Worm (Caenorhabditis elegans) whole organism, mixed stage, embryonic: ENCODE results near the gene srh-290.

Experiments used
- M03D4.4 ChIP-seq: sonication (generic microtip); optimal IDR thresholded peaks from 2 replicates; lab custom pipeline; 2017; ENCODE audit warnings: mild to moderate bottlenecking, missing genetic modification characterization, missing compliant biosample characterization
- bed-3 ChIP-seq: fragments of 200-800 bp; sonication (Bioruptor generic); optimal IDR thresholded peaks from 3 replicates; lab custom pipeline; 2018; ENCODE audit warnings: mild to moderate bottlenecking, missing genetic modification characterization, moderate library complexity, missing compliant biosample characterization
- blmp-1 ChIP-seq: fragments of 150-350 bp; optimal IDR thresholded peaks from 2 replicates; lab custom pipeline; 2014; ENCODE audit warnings: missing biosample characterization, missing genetic modification characterization
- ceh-39 ChIP-seq: fragments of 150-350 bp; optimal IDR thresholded peaks from 2 replicates; lab custom pipeline; 2014; ENCODE audit warnings: missing biosample characterization, missing genetic modification characterization
- ceh-43 ChIP-seq: fragments of 200-800 bp; sonication (Bioruptor generic); optimal IDR thresholded peaks from 2 replicates; lab custom pipeline; 2018; ENCODE audit warnings: mild to moderate bottlenecking, missing genetic modification characterization, moderate library complexity, missing compliant biosample characterization
- ceh-83 ChIP-seq: fragments of 200-800 bp; sonication (Bioruptor generic); optimal IDR thresholded peaks from 2 replicates; lab custom pipeline; 2018; ENCODE audit warnings: mild to moderate bottlenecking, missing genetic modification characterization, missing compliant biosample characterization
- ces-1 ChIP-seq: fragments of 150-350 bp; optimal IDR thresholded peaks from 2 replicates; lab custom pipeline; 2014; ENCODE audit warnings: missing biosample characterization, missing genetic modification reagents, missing genetic modification characterization
- cnd-1 ChIP-seq: fragments of 200-800 bp; sonication (Bioruptor generic); optimal IDR thresholded peaks from 2 replicates; lab custom pipeline; 2018; ENCODE audit warnings: mild to moderate bottlenecking, missing genetic modification characterization, missing compliant biosample characterization
- drap-1 ChIP-seq: fragments of 200-800 bp; sonication (Bioruptor generic); optimal IDR thresholded peaks from 3 replicates; lab custom pipeline; 2018; ENCODE audit warnings: mild to moderate bottlenecking, missing genetic modification characterization, missing compliant biosample characterization
- elt-1 ChIP-seq: sonication (generic microtip); optimal IDR thresholded peaks from 2 replicates; lab custom pipeline; 2017; ENCODE audit warnings: missing genetic modification characterization, mild to moderate bottlenecking, missing compliant biosample characterization, antibody characterized with exemption, moderate library complexity, borderline replicate concordance; ENCODE audit not compliant: insufficient read depth
- elt-3 ChIP-seq: fragments of 150-350 bp; optimal IDR thresholded peaks from 2 replicates; lab custom pipeline; 2014; ENCODE audit warnings: missing biosample characterization, missing genetic modification characterization
- hlh-1 ChIP-seq: fragments of 150-350 bp; optimal IDR thresholded peaks from 2 replicates; lab custom pipeline; 2014; ENCODE audit warnings: missing biosample characterization, missing genetic modification reagents, missing genetic modification characterization
- lin-32 ChIP-seq: fragments of 200-800 bp; sonication (Bioruptor generic); optimal IDR thresholded peaks from 2 replicates; lab custom pipeline; 2018; ENCODE audit warnings: mild to moderate bottlenecking, missing genetic modification characterization, missing compliant biosample characterization
- lsy-2 ChIP-seq: fragments of 150-350 bp; optimal IDR thresholded peaks from 2 replicates; lab custom pipeline; 2014; ENCODE audit warnings: missing biosample characterization, missing genetic modification characterization
- mab-5 ChIP-seq: fragments of 150-350 bp; optimal IDR thresholded peaks from 2 replicates; lab custom pipeline; 2014; ENCODE audit warnings: missing biosample characterization, missing genetic modification characterization
- mep-1 ChIP-seq: fragments of 150-350 bp; optimal IDR thresholded peaks from 2 replicates; lab custom pipeline; 2017; ENCODE audit warnings: missing biosample characterization, missing genetic modification reagents, missing genetic modification characterization, inconsistent platforms
- mls-2 ChIP-seq: sonication (generic microtip); optimal IDR thresholded peaks from 2 replicates; lab custom pipeline; 2016; ENCODE audit warnings: mild to moderate bottlenecking, missing genetic modification characterization, moderate library complexity, missing compliant biosample characterization
- nhr-12 ChIP-seq: fragments of 150-350 bp; optimal IDR thresholded peaks from 2 replicates; lab custom pipeline; 2014; ENCODE audit warnings: missing biosample characterization, missing genetic modification characterization
- nhr-2 ChIP-seq: fragments of 150-350 bp; optimal IDR thresholded peaks from 2 replicates; lab custom pipeline; 2014; ENCODE audit warnings: missing biosample characterization, missing genetic modification characterization
- nhr-237 ChIP-seq: fragments of 150-350 bp; optimal IDR thresholded peaks from 2 replicates; lab custom pipeline; 2014; ENCODE audit warnings: missing biosample characterization, missing genetic modification characterization
- nhr-28 ChIP-seq: fragments of 150-350 bp; optimal IDR thresholded peaks from 2 replicates; lab custom pipeline; 2014; ENCODE audit warnings: missing biosample characterization, missing genetic modification characterization
- nhr-76 ChIP-seq: sonication (generic microtip); optimal IDR thresholded peaks from 2 replicates; lab custom pipeline; 2017; ENCODE audit warnings: missing biosample characterization, missing genetic modification characterization
- sem-2 ChIP-seq: fragments of 200-800 bp; sonication (Bioruptor generic); optimal IDR thresholded peaks from 2 replicates; lab custom pipeline; 2018; ENCODE audit warnings: mild to moderate bottlenecking, missing genetic modification characterization, missing compliant biosample characterization
- snpc-4 ChIP-seq: fragments of 150-350 bp; optimal IDR thresholded peaks from 2 replicates; lab custom pipeline; 2014; ENCODE audit warnings: missing biosample characterization, missing genetic modification characterization
- unc-120 ChIP-seq: sonication (generic microtip); optimal IDR thresholded peaks from 2 replicates; lab custom pipeline; 2017; ENCODE audit warnings: missing genetic modification characterization, missing compliant biosample characterization; ENCODE audit not compliant: poor library complexity, severe bottlenecking
- unc-39 ChIP-seq: fragments of 150-350 bp; optimal IDR thresholded peaks from 2 replicates; lab custom pipeline; 2014; ENCODE audit warnings: missing biosample characterization, missing genetic modification characterization
- unc-62 ChIP-seq: fragments of 150-350 bp; optimal IDR thresholded peaks from 2 replicates; lab custom pipeline; 2014; ENCODE audit warnings: missing biosample characterization, missing genetic modification reagents, missing genetic modification characterization
- ztf-11 ChIP-seq: fragments of 150-350 bp; optimal IDR thresholded peaks from 2 replicates; lab custom pipeline; 2014; ENCODE audit warnings: missing biosample characterization, missing genetic modification characterization

srh-290 gene

ce11 chrV:17765077-17765476, 25.2 kb upstream of the srh-290 start, which contains the start of the genes C47A10.16 and srh-283:
C47A10.16 (minus strand) TSS chrV:17765177.
srh-283 (plus strand) TSS chrV:17765348.
- no peak for TF ChIP-seq mep-1 (tag; lab: Kevin White, UChicago)
- TF ChIP-seq elt-1 (tag; lab: Kevin White, UChicago): no peak
- TF ChIP-seq unc-39 (tag; lab: Kevin White, UChicago): no peak
- no peak for TF ChIP-seq mab-5 (tag; lab: Kevin White, UChicago)

DNA sequence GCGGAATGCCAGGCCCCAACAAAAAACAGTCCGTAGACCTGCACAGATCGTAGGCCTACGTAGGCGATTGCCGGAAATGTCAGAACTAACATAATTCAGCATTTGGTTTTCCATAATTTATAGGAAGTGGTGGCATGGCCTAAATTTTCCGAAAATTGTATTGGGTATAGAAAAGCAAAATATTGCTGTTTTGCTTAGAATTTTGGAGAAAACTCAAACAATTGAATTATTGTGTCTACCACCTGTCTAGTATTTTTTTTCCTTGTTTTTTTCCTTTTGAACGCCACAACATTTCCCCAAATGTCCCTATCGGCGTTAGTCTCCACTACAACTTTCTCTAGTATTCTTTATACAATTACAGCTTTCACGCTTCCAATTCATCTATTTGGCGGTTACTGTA, 23.0 kb upstream of the srh-290 start, which contains the start of gene srh-284:
Gene srh-284, plus strand, starts transcription at position 301 of the 400 bp plus-strand sequence.
- TF ChIP-seq sem-2: no peak
- TF ChIP-seq ceh-83 (GFP tag; lab: Kevin White, UChicago): no peak
- no peak for TF ChIP-seq blmp-1 (tag; lab: Kevin White, UChicago)
- TF ChIP-seq bed-3 (GFP tag; lab: Kevin White, UChicago): no peak
- no peak for TF ChIP-seq ces-1
- TF ChIP-seq mab-5 (tag; lab: Kevin White, UChicago): no peak
- TF ChIP-seq, all 35 proteins: peak for 0

ce11 chrV:17767768-17768167, 22.5 kb upstream of the srh-290 start:
- TF ChIP-seq nhr-237 (tag; lab: Kevin White, UChicago): no peak

DNA sequence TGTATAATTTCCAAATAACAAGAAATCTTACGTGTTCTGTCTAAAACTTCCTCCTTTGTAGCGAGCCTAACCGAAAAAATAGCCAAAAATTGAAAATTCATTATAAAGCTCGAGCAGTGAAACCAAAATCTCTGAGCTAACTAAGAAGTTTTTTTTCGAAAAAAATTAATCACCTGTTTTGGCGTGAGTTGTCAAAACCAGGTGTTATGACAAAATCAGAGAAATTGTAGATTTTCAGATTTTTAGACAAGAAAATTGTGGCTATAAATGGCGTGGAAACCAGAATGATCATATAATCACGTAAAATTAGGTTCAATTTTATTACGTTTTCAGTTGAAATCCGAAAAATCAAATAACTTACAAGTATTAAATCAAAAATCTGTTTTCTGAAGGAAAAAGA, 17.2 kb upstream of the srh-290 start, which contains the start of gene sre-21:
Gene sre-21, minus strand, starts transcription at position 101 of the 400 bp plus-strand sequence.
- TF ChIP-seq ztf-11 (tag; lab: Kevin White, UChicago) (no peak), nhr-76 (tag; lab: Kevin White, UChicago) (no peak), mab-5 (tag; lab: Kevin White, UChicago) (no peak), elt-3 (tag; lab: Kevin White, UChicago) (no peak), drap-1 (GFP tag; lab: Kevin White, UChicago) (no peak), sem-2 (no peak), snpc-4 (tag; lab: Kevin White, UChicago) (no peak), unc-120 (tag; lab: Kevin White, UChicago) (no peak), hlh-1 (tag; lab: Kevin White, UChicago) (no peak), M03D4.4 (tag; lab: Kevin White, UChicago) (no peak), nhr-12 (tag; lab: Kevin White, UChicago) (no peak), mls-2 (tag; lab: Kevin White, UChicago) (no peak), nhr-2 (tag; lab: Kevin White, UChicago) (no peak), blmp-1 (tag; lab: Kevin White, UChicago) (no peak), unc-62 (GFP tag; lab: Kevin White, UChicago) (no peak), cnd-1 (tag; lab: Kevin White, UChicago) (no peak)

DNA sequence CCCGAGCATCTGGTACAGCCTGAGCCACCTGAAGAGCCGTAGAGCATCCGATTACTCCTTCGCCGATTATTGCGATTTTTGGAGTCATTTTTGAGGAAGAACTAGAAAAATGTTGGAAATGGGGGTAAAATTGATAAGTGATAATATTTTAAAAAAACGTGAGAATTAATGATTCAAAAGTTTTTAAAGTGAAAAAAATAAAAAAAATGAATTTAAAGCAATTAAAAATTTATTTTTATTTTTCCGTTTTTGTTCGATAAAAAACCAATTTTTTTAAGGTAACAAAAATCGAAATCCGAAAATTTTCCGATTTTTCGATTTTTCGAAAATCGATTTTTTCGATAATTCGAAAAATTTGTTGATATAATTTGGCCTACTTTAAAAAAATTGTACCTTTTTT, 13.2 kb upstream of the srh-290 start, which contains the start of gene ddo-1:
Gene ddo-1, minus strand, starts transcription at position 101 of the 400 bp plus-strand sequence.
- TF ChIP-seq bed-3 (GFP tag; lab: Kevin White, UChicago) (no peak), lsy-2 (no peak), mep-1 (tag; lab: Kevin White, UChicago) (no peak), cnd-1 (tag; lab: Kevin White, UChicago) (no peak), nhr-28 (tag; lab: Kevin White, UChicago) (no peak), unc-39 (tag; lab: Kevin White, UChicago) (no peak), blmp-1 (tag; lab: Kevin White, UChicago) (no peak), lin-32 (no peak), nhr-2 (tag; lab: Kevin White, UChicago) (no peak), drap-1 (GFP tag; lab: Kevin White, UChicago) (no peak), mls-2 (tag; lab: Kevin White, UChicago) (no peak), ceh-43 (GFP tag; lab: Kevin White, UChicago) (no peak)

ce11 chrV:17777624-17778023, 12.7 kb upstream of the srh-290 start, which contains the start of gene C47A10.12:
C47A10.12 (plus strand) TSS chrV:17777924.
- TF ChIP-seq mep-1 (tag; lab: Kevin White, UChicago) (no peak), ceh-39 (tag; lab: Kevin White, UChicago) (no peak), bed-3 (GFP tag; lab: Kevin White, UChicago) (no peak)
